Fruit fly (Drosophila melanogaster): ENCODE results near the gene CG8565.

DNA sequence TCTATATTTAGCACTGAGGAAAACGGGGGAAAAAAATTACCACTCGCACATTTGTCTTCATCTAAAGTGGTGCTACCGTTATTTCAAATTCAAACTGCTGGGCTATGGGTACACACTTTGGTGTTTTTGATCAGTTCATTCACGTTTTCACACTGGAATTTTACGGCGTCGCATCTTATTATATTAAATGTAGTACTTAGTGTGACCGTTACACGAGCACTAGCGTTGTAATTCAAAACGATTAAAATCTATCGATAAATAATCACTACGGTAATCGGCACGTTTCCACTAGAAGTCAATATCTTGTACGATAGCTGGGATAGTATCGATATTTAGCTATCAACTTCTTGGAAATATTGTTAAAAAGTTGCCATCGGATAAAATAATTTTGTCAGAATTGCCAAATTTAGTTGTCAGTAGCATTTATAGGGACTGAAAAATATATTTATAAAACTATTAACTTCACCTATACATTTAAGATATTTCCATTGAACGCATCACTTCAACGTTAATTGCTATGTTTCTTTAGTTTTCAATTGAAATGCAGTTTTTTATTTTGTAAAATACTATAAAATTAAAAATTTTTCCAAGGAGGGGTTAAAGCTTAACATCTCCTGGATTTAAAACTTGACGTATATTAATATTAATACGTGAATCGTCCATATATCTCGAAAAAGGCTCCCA lies 20.1 kb downstream of the CG8565 start, which contains the start of the genes CG46440 and Myb:
- TF ChIP-seq Eip78C (GFP tag) (peak; percentile 1), spab (GFP tag; optimal IDR thresholded peaks at IDR 0.05) (no peak), CG11294 (GFP tag; IDR thresholded peaks at IDR 0.05) (no peak), Hr39 (GFP tag; optimal IDR thresholded peaks at IDR 0.05) (no peak), CG9139 (GFP tag; optimal IDR thresholded peaks at IDR 0.05) (no peak), CG34406 (GFP tag; optimal IDR thresholded peaks at IDR 0.05) (no peak), CG6854 (GFP tag; optimal IDR thresholded peaks at IDR 0.05) (no peak), CG3032 (tag; optimal IDR thresholded peaks at IDR 0.05) (no peak)
